Worm (Caenorhabditis elegans) whole organism, early embryonic: ENCODE measurements around the gene lonp-2.

Experiments used
- B0310.2 ChIP-seq: sonication (generic microtip); optimal IDR thresholded peaks from 2 replicates; lab custom pipeline; 2016; ENCODE audit warnings: mild to moderate bottlenecking, missing genetic modification characterization, missing compliant biosample characterization
- F13C5.2 ChIP-seq: sonication (generic microtip); optimal IDR thresholded peaks from 2 replicates; lab custom pipeline; 2017; ENCODE audit warnings: mild to moderate bottlenecking, missing genetic modification characterization, inconsistent platforms, missing compliant biosample characterization
- aly-1 ChIP-seq: sonication (generic microtip); optimal IDR thresholded peaks from 2 replicates; lab custom pipeline; 2016; ENCODE audit warnings: missing genetic modification characterization, missing compliant biosample characterization
- ama-1 ChIP-seq: fragments of 150-350 bp; optimal IDR thresholded peaks from 2 replicates; lab custom pipeline; 2014
- ceh-13 ChIP-seq: fragments of 200-800 bp; sonication (Bioruptor generic); optimal IDR thresholded peaks from 2 replicates; lab custom pipeline; 2018; ENCODE audit warnings: mild to moderate bottlenecking, missing genetic modification characterization, missing compliant biosample characterization
- ceh-36 ChIP-seq: sonication (generic microtip); optimal IDR thresholded peaks from 2 replicates; lab custom pipeline; 2016; ENCODE audit warnings: missing genetic modification characterization, inconsistent platforms, missing compliant biosample characterization
- ets-7 ChIP-seq: sonication (generic microtip); optimal IDR thresholded peaks from 2 replicates; lab custom pipeline; 2016; ENCODE audit warnings: missing genotype, missing genetic modification characterization, missing compliant biosample characterization
- flt-1 ChIP-seq: fragments of 200-800 bp; sonication (Bioruptor generic); IDR thresholded peaks from 2 replicates; pipeline ENCODE4 v1.3.6; 2022; ENCODE audit warnings: missing genetic modification characterization, missing compliant biosample characterization
- hmbx-1 ChIP-seq: sonication (generic microtip); optimal IDR thresholded peaks from 2 replicates; lab custom pipeline; 2016; ENCODE audit warnings: mild to moderate bottlenecking, missing genetic modification characterization, missing compliant biosample characterization
- hmg-4 ChIP-seq: fragments of 200-800 bp; sonication (Bioruptor generic); optimal IDR thresholded peaks from 2 replicates; lab custom pipeline; 2018; ENCODE audit warnings: mild to moderate bottlenecking, missing genetic modification characterization, missing compliant biosample characterization
- hnd-1 ChIP-seq: sonication (generic microtip); optimal IDR thresholded peaks from 2 replicates; lab custom pipeline; 2016; ENCODE audit warnings: missing genetic modification characterization, missing compliant biosample characterization
- pes-1 ChIP-seq: fragments of 200-800 bp; sonication (Bioruptor generic); IDR thresholded peaks from 2 replicates; pipeline ENCODE4 v1.3.6; 2022; ENCODE audit warnings: missing genetic modification reagents, missing genetic modification characterization, missing compliant biosample characterization
- scrt-1 ChIP-seq: fragments of 200-800 bp; sonication (Bioruptor generic); IDR thresholded peaks from 2 replicates; pipeline ENCODE4 v1.3.6; 2022; ENCODE audit warnings: missing genetic modification characterization, missing compliant biosample characterization
- sea-1 ChIP-seq: fragments of 200-800 bp; sonication (Bioruptor generic); conservative IDR thresholded peaks from 2 replicates; pipeline ENCODE4 v1.3.6; 2022; ENCODE audit warnings: missing genetic modification characterization, missing compliant biosample characterization
- tbx-11 ChIP-seq: fragments of 200-800 bp; sonication (Bioruptor generic); IDR thresholded peaks from 2 replicates; pipeline ENCODE4 v1.3.6; 2022; ENCODE audit warnings: missing genetic modification characterization, missing compliant biosample characterization
- tbx-37 ChIP-seq: fragments of 200-800 bp; sonication (Bioruptor generic); conservative IDR thresholded peaks from 2 replicates; pipeline ENCODE4 v1.3.6; 2022; ENCODE audit warnings: missing genetic modification reagents, missing genetic modification characterization, missing compliant biosample characterization
- tra-4 ChIP-seq: sonication (generic microtip); optimal IDR thresholded peaks from 2 replicates; lab custom pipeline; 2017; ENCODE audit warnings: missing genetic modification characterization, missing compliant biosample characterization

lonp-2 gene

ce11 chrIII:12137095-12137494 lies 29.5 kb downstream of the lonp-2 start:
- no peak for TF ChIP-seq tra-4 (tag; lab: Kevin White, UChicago)
- TF ChIP-seq F13C5.2 (tag; lab: Kevin White, UChicago) = no peak
- no peak for TF ChIP-seq tbx-11 (GFP tag; lab: Robert Waterston, UW)
- TF ChIP-seq ceh-36 (tag; lab: Kevin White, UChicago) = no peak
- TF ChIP-seq ama-1 (lab: Kevin White, UChicago) = no peak
- no peak for TF ChIP-seq hnd-1 (tag; lab: Kevin White, UChicago)
- TF ChIP-seq aly-1 (tag; lab: Kevin White, UChicago) = no peak
- no peak for TF ChIP-seq hmbx-1
- TF ChIP-seq hmg-4 (GFP tag; lab: Kevin White, UChicago) = no peak
- TF ChIP-seq sea-1 (GFP tag; lab: Robert Waterston, UW) = no peak
- no peak for TF ChIP-seq pes-1 (GFP tag; lab: Robert Waterston, UW)
- no peak for TF ChIP-seq flt-1 (GFP tag; lab: Robert Waterston, UW)
- no peak for TF ChIP-seq ceh-13
- no peak for TF ChIP-seq tbx-37
- TF ChIP-seq B0310.2 (tag; lab: Kevin White, UChicago) = no peak
- no peak for TF ChIP-seq scrt-1
- TF ChIP-seq ets-7 (tag; lab: Kevin White, UChicago) = no peak

- TF ChIP-seq sea-1 (GFP tag; lab: Robert Waterston, UW) (no peak), scrt-1 (no peak), B0310.2 (tag; lab: Kevin White, UChicago) (peak; percentile 11)
Measured at ce11 chrIII:12137515-12137914, 29.9 kb downstream of the lonp-2 start.

ce11 chrIII:12138235-12138634 lies 30.7 kb downstream of the lonp-2 start:
- TF ChIP-seq aly-1 (tag; lab: Kevin White, UChicago) = no peak

- TF ChIP-seq F13C5.2 (tag; lab: Kevin White, UChicago) (peak; percentile 24), ama-1 (lab: Kevin White, UChicago) (no peak), ceh-36 (tag; lab: Kevin White, UChicago) (peak; percentile 23), tbx-11 (GFP tag; lab: Robert Waterston, UW) (no peak), hmg-4 (GFP tag; lab: Kevin White, UChicago) (peak; percentile 35), aly-1 (tag; lab: Kevin White, UChicago) (peak; percentile 15), tbx-37 (peak; percentile 29)
Measured at ce11 chrIII:12139471-12139870, 31.9 kb downstream of the lonp-2 start.

ce11 chrIII:12142419-12143107 lies 35.0 kb downstream of the lonp-2 start:
- TF ChIP-seq B0310.2 (tag; lab: Kevin White, UChicago) (no peak), hmg-4 (GFP tag; lab: Kevin White, UChicago) (no peak), tbx-37 (no peak), scrt-1 (no peak)

- TF ChIP-seq ama-1 (lab: Kevin White, UChicago) = no peak
- TF ChIP-seq aly-1 (tag; lab: Kevin White, UChicago) = no peak
- TF ChIP-seq hmg-4 (GFP tag; lab: Kevin White, UChicago) = no peak
- no peak for TF ChIP-seq tbx-11 (GFP tag; lab: Robert Waterston, UW)
- TF ChIP-seq hnd-1 (tag; lab: Kevin White, UChicago) = no peak
- no peak for TF ChIP-seq flt-1 (GFP tag; lab: Robert Waterston, UW)
- no peak for TF ChIP-seq ceh-13
- no peak for TF ChIP-seq B0310.2 (tag; lab: Kevin White, UChicago)
- peak; percentile 60 for TF ChIP-seq ceh-36 (tag; lab: Kevin White, UChicago)
Measured at ce11 chrIII:12143792-12144191, 36.2 kb downstream of the lonp-2 start.

ce11 chrIII:12149958-12150357 lies 42.4 kb downstream of the lonp-2 start:
- TF ChIP-seq flt-1 (GFP tag; lab: Robert Waterston, UW) = no peak
- TF ChIP-seq hnd-1 (tag; lab: Kevin White, UChicago) = no peak
- no peak for TF ChIP-seq F13C5.2 (tag; lab: Kevin White, UChicago)
- TF ChIP-seq hmg-4 (GFP tag; lab: Kevin White, UChicago) = no peak
- TF ChIP-seq aly-1 (tag; lab: Kevin White, UChicago) = peak; percentile 30
- no peak for TF ChIP-seq sea-1 (GFP tag; lab: Robert Waterston, UW)

ce11 chrIII:12151100-12151499 lies 43.5 kb downstream of the lonp-2 start:
- TF ChIP-seq scrt-1 (no peak), flt-1 (GFP tag; lab: Robert Waterston, UW) (no peak), tra-4 (tag; lab: Kevin White, UChicago) (no peak), F13C5.2 (tag; lab: Kevin White, UChicago) (no peak), hnd-1 (tag; lab: Kevin White, UChicago) (no peak), ama-1 (lab: Kevin White, UChicago) (no peak), ceh-13 (no peak), ceh-36 (tag; lab: Kevin White, UChicago) (no peak), aly-1 (tag; lab: Kevin White, UChicago) (no peak), pes-1 (GFP tag; lab: Robert Waterston, UW) (no peak), tbx-37 (no peak), hmg-4 (GFP tag; lab: Kevin White, UChicago) (no peak), sea-1 (GFP tag; lab: Robert Waterston, UW) (no peak), hmbx-1 (no peak), ets-7 (tag; lab: Kevin White, UChicago) (no peak)
